Worm (Caenorhabditis elegans) whole organism, L3 larva: ENCODE measurements around the gene mau-8.

Experiments used
- aly-2 ChIP-seq: fragments of 150-350 bp; optimal IDR thresholded peaks from 2 replicates; lab custom pipeline; 2014; ENCODE audit warnings: missing biosample characterization, missing genetic modification characterization
- ama-1 ChIP-seq: fragments of 150-350 bp; optimal IDR thresholded peaks from 2 replicates; lab custom pipeline; 2018
- ceh-82 ChIP-seq: fragments of 150-350 bp; optimal IDR thresholded peaks from 2 replicates; lab custom pipeline; 2014; ENCODE audit warnings: missing biosample characterization, missing genetic modification characterization
- ceh-9 ChIP-seq: sonication (generic microtip); optimal IDR thresholded peaks from 2 replicates; lab custom pipeline; 2018; ENCODE audit warnings: missing biosample characterization, missing genetic modification characterization
- fos-1 ChIP-seq: fragments of 150-350 bp; optimal IDR thresholded peaks from 2 replicates; lab custom pipeline; 2014; ENCODE audit warnings: missing biosample characterization, missing genetic modification characterization
- mml-1 ChIP-seq: fragments of 150-350 bp; sonication (generic microtip); optimal IDR thresholded peaks from 3 replicates; lab custom pipeline; 2014; ENCODE audit warnings: missing biosample characterization, missing genetic modification characterization
- nhr-12 ChIP-seq: fragments of 150-350 bp; optimal IDR thresholded peaks from 2 replicates; lab custom pipeline; 2014; ENCODE audit warnings: missing biosample characterization, missing genetic modification characterization
- unc-62 ChIP-seq: fragments of 150-350 bp; sonication (generic microtip); optimal IDR thresholded peaks from 4 replicates; lab custom pipeline; 2014; ENCODE audit warnings: missing biosample characterization, missing genetic modification reagents, missing genetic modification characterization
- ztf-4 ChIP-seq: fragments of 150-350 bp; optimal IDR thresholded peaks from 2 replicates; lab custom pipeline; 2014; ENCODE audit warnings: missing biosample characterization, missing genetic modification characterization

DNA sequence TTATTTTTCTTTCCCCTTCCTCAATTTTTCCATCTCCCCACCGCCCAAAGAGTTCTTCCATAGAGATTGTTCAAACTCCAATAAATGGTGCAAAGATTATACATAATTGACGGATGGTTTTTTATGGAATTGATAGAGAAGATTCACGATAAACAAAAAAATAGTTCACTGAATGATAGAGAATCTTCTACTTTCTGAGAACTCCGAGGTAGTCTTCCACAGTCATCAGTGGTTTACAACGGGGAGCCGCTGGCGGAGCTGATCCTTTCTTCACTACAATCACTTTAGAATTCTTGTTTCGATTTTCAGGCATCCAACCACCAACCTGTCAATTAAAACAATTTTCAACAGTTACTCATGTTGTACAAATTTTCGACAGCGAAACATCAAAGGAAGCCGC is 21.8 kb upstream of the mau-8 start:
- no peak for TF ChIP-seq mml-1
- TF ChIP-seq ztf-4 (tag; lab: Kevin White, UChicago), result no peak
- TF ChIP-seq unc-62, result no peak
- TF ChIP-seq ceh-9 (tag; lab: Kevin White, UChicago), result no peak
- TF ChIP-seq ama-1, result no peak
- TF ChIP-seq ceh-82 (tag; lab: Kevin White, UChicago), result no peak
- no peak for TF ChIP-seq aly-2
- no peak for TF ChIP-seq nhr-12 (tag; lab: Kevin White, UChicago)
- TF ChIP-seq fos-1, result no peak
